Worm (Caenorhabditis elegans) whole organism, young adult: ENCODE measurements around the gene R53.5.

ENCODE experiments used
- F57C9.4 ChIP-seq: sonication (generic microtip); optimal IDR thresholded peaks from 2 replicates; lab custom pipeline; 2017; ENCODE audit warnings: mild to moderate bottlenecking, missing genetic modification characterization, missing compliant biosample characterization
- ama-1 ChIP-seq, 3 experiments: fragments of 150-350 bp in 1 of 3; sonication (generic microtip) in 2 of 3; optimal IDR thresholded peaks; 2 replicates each; lab custom pipeline; 2014 to 2018; ENCODE audit warnings: missing biosample characterization in 2 of 3, missing genetic modification characterization in 2 of 3, missing genetic modification reagents in 2 of 3
- attf-3 ChIP-seq: fragments of 200-800 bp; sonication (Bioruptor generic); conservative IDR thresholded peaks from 2 replicates; pipeline ENCODE4 v1.3.6; 2022; ENCODE audit warnings: missing genetic modification reagents, missing genetic modification characterization, missing compliant biosample characterization
- ceh-100 ChIP-seq: fragments of 200-800 bp; sonication (Bioruptor generic); IDR thresholded peaks from 2 replicates; pipeline ENCODE4 v1.3.6; 2022; ENCODE audit warnings: missing genetic modification reagents, missing genetic modification characterization, missing compliant biosample characterization
- lin-35 ChIP-seq, 3 experiments: fragments of 150-350 bp in 2 of 3; sonication (generic microtip) in 1 of 3; optimal IDR thresholded peaks; 2 replicates each; lab custom pipeline; 2014 to 2018; ENCODE audit warnings: missing biosample characterization in 3 of 3, missing genetic modification characterization in 3 of 3, missing genetic modification reagents in 3 of 3
- mes-4 ChIP-seq: sonication (generic microtip); optimal IDR thresholded peaks from 2 replicates; lab custom pipeline; 2016; ENCODE audit warnings: missing genotype, missing genetic modification characterization, missing compliant biosample characterization
- pha-4 ChIP-seq: fragments of 150-350 bp; sonication (generic microtip); optimal IDR thresholded peaks from 2 replicates; lab custom pipeline; 2014; ENCODE audit warnings: missing biosample characterization, missing genetic modification reagents, missing genetic modification characterization
- ztf-28 ChIP-seq: fragments of 200-800 bp; sonication (Bioruptor generic); IDR thresholded peaks from 2 replicates; pipeline ENCODE4 v1.3.6; 2022; ENCODE audit warnings: missing genetic modification reagents, missing genetic modification characterization, missing compliant biosample characterization

DNA sequence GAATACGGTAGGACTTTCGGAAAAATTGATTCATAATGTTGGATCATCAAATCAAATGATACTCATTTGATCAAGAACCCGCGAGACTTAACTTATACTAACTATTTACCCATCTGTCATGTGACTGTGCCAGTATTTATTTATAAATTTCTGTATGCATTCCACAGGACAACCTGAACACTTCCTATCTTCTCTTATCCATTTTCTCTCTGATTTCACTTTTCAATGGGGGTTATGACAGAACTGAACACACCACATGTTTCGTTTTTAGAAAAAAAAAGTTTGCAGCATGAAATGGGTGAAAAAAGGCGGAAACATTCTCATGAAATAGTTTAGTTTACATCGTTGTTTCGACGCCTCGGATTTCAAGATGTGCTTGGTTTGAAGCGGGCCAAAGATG is 47.2 kb upstream of the R53.5 start:
- no peak for TF ChIP-seq mes-4 (tag; lab: Kevin White, UChicago)
- no peak for TF ChIP-seq attf-3 (GFP tag; lab: Robert Waterston, UW)
- no peak for TF ChIP-seq ztf-28 (GFP tag; lab: Robert Waterston, UW)
- TF ChIP-seq ama-1 (optimal IDR thresholded peaks at IDR 0.05; lab: Kevin White, UChicago), result no peak
- no peak for TF ChIP-seq ama-1 (GFP tag; optimal IDR thresholded peaks at IDR 0.05; lab: Kevin White, UChicago)
- TF ChIP-seq ceh-100 (GFP tag; lab: Robert Waterston, UW), result no peak
- no peak for TF ChIP-seq F57C9.4
- no peak for TF ChIP-seq pha-4 (tag; lab: Kevin White, UChicago)
- no peak for TF ChIP-seq lin-35 (GFP tag; optimal IDR thresholded peaks at IDR 0.05; lab: Kevin White, UChicago)
